Worm (Caenorhabditis elegans) whole organism, late embryonic: ENCODE results near the gene K05F6.12.

Experiments
- C08G9.2 ChIP-seq: sonication (generic microtip); optimal IDR thresholded peaks from 2 replicates; lab custom pipeline; 2016; ENCODE audit warnings: mild to moderate bottlenecking, missing genetic modification characterization, moderate library complexity, missing compliant biosample characterization
- C38D4.7 ChIP-seq: fragments of 200-800 bp; sonication (Bioruptor generic); optimal IDR thresholded peaks from 2 replicates; lab custom pipeline; 2018; ENCODE audit warnings: mild to moderate bottlenecking, missing genetic modification characterization, moderate library complexity, missing compliant biosample characterization
- K02D7.2 ChIP-seq: sonication (generic microtip); optimal IDR thresholded peaks from 2 replicates; lab custom pipeline; 2017; ENCODE audit warnings: mild to moderate bottlenecking, missing genetic modification characterization, missing compliant biosample characterization
- K09A11.1 ChIP-seq: sonication (generic microtip); optimal IDR thresholded peaks from 2 replicates; lab custom pipeline; 2017; ENCODE audit warnings: antibody characterized with exemption, mild to moderate bottlenecking, missing genetic modification characterization, missing compliant biosample characterization; ENCODE audit not compliant: insufficient read depth
- ama-1 ChIP-seq: fragments of 150-350 bp; optimal IDR thresholded peaks from 2 replicates; lab custom pipeline; 2014
- ceh-14 ChIP-seq: sonication (generic microtip); optimal IDR thresholded peaks from 2 replicates; lab custom pipeline; 2016; ENCODE audit warnings: missing genotype, missing genetic modification characterization, missing compliant biosample characterization
- ceh-18 ChIP-seq: sonication (generic microtip); optimal IDR thresholded peaks from 2 replicates; lab custom pipeline; 2016; ENCODE audit warnings: missing genetic modification characterization, missing compliant biosample characterization
- ceh-19 ChIP-seq: fragments of 200-800 bp; sonication (Bioruptor generic); optimal IDR thresholded peaks from 2 replicates; lab custom pipeline; 2018; ENCODE audit warnings: mild to moderate bottlenecking, missing genetic modification characterization, missing compliant biosample characterization
- ceh-2 ChIP-seq: sonication (generic microtip); optimal IDR thresholded peaks from 2 replicates; lab custom pipeline; 2016; ENCODE audit warnings: missing genotype, missing genetic modification characterization, missing compliant biosample characterization
- ceh-22 ChIP-seq: sonication (generic microtip); optimal IDR thresholded peaks from 2 replicates; lab custom pipeline; 2017; ENCODE audit warnings: missing biosample characterization, missing genetic modification characterization
- ceh-24 ChIP-seq: sonication (generic microtip); optimal IDR thresholded peaks from 2 replicates; lab custom pipeline; 2016; ENCODE audit warnings: mild to moderate bottlenecking, missing genetic modification characterization, missing compliant biosample characterization
- ceh-31 ChIP-seq: sonication (generic microtip); optimal IDR thresholded peaks from 2 replicates; lab custom pipeline; 2016; ENCODE audit warnings: missing genetic modification characterization, missing compliant biosample characterization
- ceh-34 ChIP-seq: sonication (generic microtip); optimal IDR thresholded peaks from 2 replicates; lab custom pipeline; 2016; ENCODE audit warnings: mild to moderate bottlenecking, missing genetic modification characterization, missing compliant biosample characterization
- ceh-45 ChIP-seq: fragments of 200-800 bp; sonication (Bioruptor generic); IDR thresholded peaks from 2 replicates; pipeline ENCODE4 v1.3.6; 2022; ENCODE audit warnings: missing genetic modification reagents, missing genetic modification characterization, missing compliant biosample characterization
- ceh-48 ChIP-seq: sonication (generic microtip); optimal IDR thresholded peaks from 2 replicates; lab custom pipeline; 2016; ENCODE audit warnings: missing genetic modification characterization, inconsistent platforms, missing compliant biosample characterization
- ceh-6 ChIP-seq: fragments of 200-800 bp; sonication (Bioruptor generic); optimal IDR thresholded peaks from 2 replicates; lab custom pipeline; 2018; ENCODE audit warnings: mild to moderate bottlenecking, missing genetic modification characterization, missing compliant biosample characterization
- ceh-9 ChIP-seq: sonication (generic microtip); optimal IDR thresholded peaks from 2 replicates; lab custom pipeline; 2016; ENCODE audit warnings: mild to moderate bottlenecking, missing genetic modification characterization, inconsistent platforms, missing compliant biosample characterization
- che-1 ChIP-seq: sonication (generic microtip); optimal IDR thresholded peaks from 2 replicates; lab custom pipeline; 2016; ENCODE audit warnings: mild to moderate bottlenecking, missing genetic modification characterization, missing compliant biosample characterization
- dmd-4 ChIP-seq: sonication (generic microtip); optimal IDR thresholded peaks from 2 replicates; lab custom pipeline; 2016; ENCODE audit warnings: borderline replicate concordance, missing genetic modification characterization, missing compliant biosample characterization
- dve-1 ChIP-seq: sonication (generic microtip); optimal IDR thresholded peaks from 2 replicates; lab custom pipeline; 2017; ENCODE audit warnings: antibody characterized with exemption, mild to moderate bottlenecking, missing genetic modification characterization, missing compliant biosample characterization
- elt-2 ChIP-seq: sonication (generic microtip); optimal IDR thresholded peaks from 2 replicates; lab custom pipeline; 2016; ENCODE audit warnings: missing genetic modification reagents, missing genetic modification characterization, missing compliant biosample characterization
- eyg-1 ChIP-seq: sonication (generic microtip); optimal IDR thresholded peaks from 2 replicates; lab custom pipeline; 2016; ENCODE audit warnings: missing genotype, missing genetic modification characterization, missing compliant biosample characterization
- fax-1 ChIP-seq: sonication (generic microtip); optimal IDR thresholded peaks from 2 replicates; lab custom pipeline; 2016; ENCODE audit warnings: missing genotype, missing genetic modification characterization, missing compliant biosample characterization
- fkh-6 ChIP-seq: sonication (generic microtip); optimal IDR thresholded peaks from 2 replicates; lab custom pipeline; 2016; ENCODE audit warnings: missing genetic modification characterization, missing compliant biosample characterization
- gmeb-2 ChIP-seq: sonication (generic microtip); optimal IDR thresholded peaks from 2 replicates; lab custom pipeline; 2016; ENCODE audit warnings: missing genetic modification characterization, inconsistent platforms, missing compliant biosample characterization
- hlh-13 ChIP-seq: fragments of 200-800 bp; sonication (Bioruptor generic); optimal IDR thresholded peaks from 2 replicates; lab custom pipeline; 2018; ENCODE audit warnings: mild to moderate bottlenecking, missing genetic modification characterization, missing compliant biosample characterization
- hlh-15 ChIP-seq: sonication (generic microtip); optimal IDR thresholded peaks from 2 replicates; lab custom pipeline; 2016; ENCODE audit warnings: missing genetic modification characterization, missing compliant biosample characterization
- hlh-30 ChIP-seq: sonication (generic microtip); optimal IDR thresholded peaks from 2 replicates; lab custom pipeline; 2017; ENCODE audit warnings: antibody characterized with exemption, missing genetic modification characterization, missing compliant biosample characterization; ENCODE audit not compliant: insufficient read depth
- hlh-6 ChIP-seq: sonication (generic microtip); optimal IDR thresholded peaks from 2 replicates; lab custom pipeline; 2016; ENCODE audit warnings: missing genotype, missing genetic modification characterization, missing compliant biosample characterization
- lim-6 ChIP-seq: sonication (generic microtip); optimal IDR thresholded peaks from 2 replicates; lab custom pipeline; 2016; ENCODE audit warnings: missing genetic modification characterization, missing compliant biosample characterization
- lin-11 ChIP-seq: fragments of 200-800 bp; sonication (Bioruptor generic); optimal IDR thresholded peaks from 2 replicates; lab custom pipeline; 2018; ENCODE audit warnings: mild to moderate bottlenecking, missing genetic modification characterization, missing compliant biosample characterization
- madf-2 ChIP-seq: sonication (generic microtip); optimal IDR thresholded peaks from 2 replicates; lab custom pipeline; 2017; ENCODE audit warnings: missing genetic modification characterization, missing compliant biosample characterization
- mec-3 ChIP-seq: sonication (generic microtip); optimal IDR thresholded peaks from 2 replicates; lab custom pipeline; 2016; ENCODE audit warnings: borderline replicate concordance, missing genetic modification characterization, missing compliant biosample characterization
- nfya-1 ChIP-seq: sonication (generic microtip); optimal IDR thresholded peaks from 2 replicates; lab custom pipeline; 2017; ENCODE audit warnings: missing genetic modification characterization, mild to moderate bottlenecking, missing compliant biosample characterization, antibody characterized with exemption, moderate library complexity
- nhr-11 ChIP-seq: fragments of 150-350 bp; optimal IDR thresholded peaks from 2 replicates; lab custom pipeline; 2014; ENCODE audit warnings: missing biosample characterization, missing genetic modification characterization
- nhr-232 ChIP-seq: sonication (generic microtip); optimal IDR thresholded peaks from 2 replicates; lab custom pipeline; 2016; ENCODE audit warnings: missing genetic modification characterization, missing compliant biosample characterization
- odd-2 ChIP-seq: sonication (generic microtip); optimal IDR thresholded peaks from 2 replicates; lab custom pipeline; 2017; ENCODE audit warnings: antibody characterized with exemption, mild to moderate bottlenecking, missing genetic modification characterization, missing compliant biosample characterization
- pag-3 ChIP-seq: sonication (generic microtip); optimal IDR thresholded peaks from 2 replicates; lab custom pipeline; 2016; ENCODE audit warnings: missing compliant biosample characterization, missing genetic modification characterization, borderline replicate concordance
- pat-9 ChIP-seq: fragments of 200-800 bp; sonication (Bioruptor generic); optimal IDR thresholded peaks from 2 replicates; lab custom pipeline; 2018; ENCODE audit warnings: mild to moderate bottlenecking, missing genetic modification characterization, moderate library complexity, missing compliant biosample characterization
- pha-2 ChIP-seq: sonication (generic microtip); optimal IDR thresholded peaks from 2 replicates; lab custom pipeline; 2017; ENCODE audit warnings: mild to moderate bottlenecking, missing genetic modification characterization, missing compliant biosample characterization
- pha-4 ChIP-seq: fragments of 150-350 bp; optimal IDR thresholded peaks from 2 replicates; lab custom pipeline; 2018; ENCODE audit warnings: missing biosample characterization, missing genetic modification reagents, missing genetic modification characterization
- ref-2 ChIP-seq: sonication (generic microtip); optimal IDR thresholded peaks from 2 replicates; lab custom pipeline; 2016; ENCODE audit warnings: missing genetic modification characterization, missing compliant biosample characterization
- rnt-1 ChIP-seq: sonication (generic microtip); optimal IDR thresholded peaks from 2 replicates; lab custom pipeline; 2016; ENCODE audit warnings: missing genetic modification characterization, missing compliant biosample characterization
- sox-2 ChIP-seq: fragments of 200-800 bp; sonication (Bioruptor generic); IDR thresholded peaks from 2 replicates; pipeline ENCODE4 v1.3.6; 2022; ENCODE audit warnings: missing genetic modification reagents, missing genetic modification characterization, missing compliant biosample characterization
- sox-4 ChIP-seq: sonication (generic microtip); optimal IDR thresholded peaks from 2 replicates; lab custom pipeline; 2017; ENCODE audit warnings: mild to moderate bottlenecking, missing genetic modification characterization, inconsistent platforms, missing compliant biosample characterization
- syd-9 ChIP-seq: sonication (generic microtip); optimal IDR thresholded peaks from 2 replicates; lab custom pipeline; 2016; ENCODE audit warnings: mild to moderate bottlenecking, missing genetic modification characterization, moderate library complexity, missing compliant biosample characterization
- tbx-7 ChIP-seq: sonication (generic microtip); optimal IDR thresholded peaks from 2 replicates; lab custom pipeline; 2016; ENCODE audit warnings: missing genotype, missing genetic modification characterization, missing compliant biosample characterization
- unc-42 ChIP-seq: sonication (generic microtip); optimal IDR thresholded peaks from 2 replicates; lab custom pipeline; 2016; ENCODE audit warnings: missing genotype, missing genetic modification characterization, missing compliant biosample characterization
- unc-55 ChIP-seq: sonication (generic microtip); optimal IDR thresholded peaks from 2 replicates; lab custom pipeline; 2017; ENCODE audit warnings: missing biosample characterization, missing genetic modification reagents, missing genetic modification characterization
- zip-5 ChIP-seq: sonication (generic microtip); optimal IDR thresholded peaks from 2 replicates; lab custom pipeline; 2016; ENCODE audit warnings: missing genetic modification characterization, missing compliant biosample characterization

K05F6.12 gene

ce11 chrII:1545625-1546024, at the start of gene K05F6.12:
Gene K05F6.12, plus strand, starts transcription at chrII:1545925.
- TF ChIP-seq dmd-4 (tag; lab: Kevin White, UChicago), result no peak
- TF ChIP-seq mec-3 (tag; lab: Kevin White, UChicago), result no peak
- no peak for TF ChIP-seq odd-2 (tag; lab: Kevin White, UChicago)
- TF ChIP-seq ama-1 (lab: Kevin White, UChicago), result no peak
- no peak for TF ChIP-seq C38D4.7 (GFP tag; lab: Kevin White, UChicago)
- no peak for TF ChIP-seq fax-1
- no peak for TF ChIP-seq nhr-11 (tag; lab: Kevin White, UChicago)

DNA sequence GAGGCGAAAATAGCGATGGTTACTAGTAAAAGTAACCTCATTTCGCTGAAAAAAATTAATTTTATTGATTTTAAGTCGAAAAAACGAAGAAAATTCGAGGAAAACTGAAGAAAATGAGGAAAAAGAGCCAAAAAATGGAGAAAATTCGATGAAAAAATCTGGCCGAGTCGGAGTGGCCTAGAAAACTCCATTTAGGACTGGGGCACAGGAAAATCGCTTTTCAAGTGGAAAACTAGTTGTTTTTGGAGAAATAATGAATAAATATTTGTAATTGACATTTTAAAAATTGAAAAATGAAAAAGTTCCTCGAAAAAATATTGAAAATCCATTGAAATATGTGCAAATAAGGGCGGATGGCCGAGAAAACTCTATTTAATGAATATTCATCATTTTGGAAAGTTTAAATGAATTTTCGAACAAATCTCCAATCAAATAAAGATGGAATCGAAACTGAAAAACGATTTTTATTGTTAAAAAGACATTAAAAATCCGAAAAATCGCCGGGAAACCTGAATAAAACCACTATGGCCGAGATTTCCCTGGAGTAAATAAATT, 45.4 kb upstream of the K05F6.12 start, which contains the start of gene emc-1:
Gene emc-1 (minus strand): TSS at position 45 of the 555 bp plus-strand sequence.
- TF ChIP-seq lin-11 (tag; lab: Kevin White, UChicago) (no peak), ceh-18 (tag; lab: Kevin White, UChicago) (no peak), che-1 (no peak), ceh-48 (tag; lab: Kevin White, UChicago) (no peak), ceh-19 (no peak), fax-1 (no peak), pat-9 (tag; lab: Kevin White, UChicago) (no peak), ceh-6 (GFP tag; lab: Kevin White, UChicago) (no peak), pag-3 (tag; lab: Kevin White, UChicago) (no peak), hlh-30 (tag; lab: Kevin White, UChicago) (no peak), ref-2 (tag; lab: Kevin White, UChicago) (no peak), sox-4 (tag; lab: Kevin White, UChicago) (no peak), fkh-6 (tag; lab: Kevin White, UChicago) (no peak), nfya-1 (tag; lab: Kevin White, UChicago) (no peak), ceh-34 (no peak), hlh-6 (tag; lab: Kevin White, UChicago) (no peak), madf-2 (no peak), C08G9.2 (tag; lab: Kevin White, UChicago) (peak; percentile 30), pha-2 (tag; lab: Kevin White, UChicago) (no peak), ceh-9 (no peak), sox-2 (GFP tag; lab: Robert Waterston, UW) (no peak), hlh-15 (tag; lab: Kevin White, UChicago) (no peak), syd-9 (tag; lab: Kevin White, UChicago) (no peak), nhr-11 (tag; lab: Kevin White, UChicago) (no peak), K09A11.1 (tag; lab: Kevin White, UChicago) (no peak), hlh-13 (GFP tag; lab: Kevin White, UChicago) (no peak), unc-55 (no peak), K02D7.2 (no peak), rnt-1 (tag; lab: Kevin White, UChicago) (no peak), ceh-45 (GFP tag; lab: Robert Waterston, UW) (no peak), zip-5 (peak; percentile 27), lim-6 (tag; lab: Kevin White, UChicago) (no peak), dmd-4 (tag; lab: Kevin White, UChicago) (no peak), ceh-22 (tag; lab: Kevin White, UChicago) (no peak), ceh-2 (tag; lab: Kevin White, UChicago) (peak; percentile 55), nhr-232 (tag; lab: Kevin White, UChicago) (no peak), pha-4 (no peak), tbx-7 (tag; lab: Kevin White, UChicago) (no peak), ceh-31 (tag; lab: Kevin White, UChicago) (peak; percentile 65), dve-1 (tag; lab: Kevin White, UChicago) (no peak), eyg-1 (tag; lab: Kevin White, UChicago) (no peak), unc-42 (tag; lab: Kevin White, UChicago) (peak; percentile 60), ceh-14 (tag; lab: Kevin White, UChicago) (peak; percentile 27), elt-2 (tag; lab: Kevin White, UChicago) (peak; percentile 2), ceh-24 (tag; lab: Kevin White, UChicago) (no peak), gmeb-2 (no peak)
